Fruit fly (Drosophila melanogaster) whole organism, prepupa: Measurements from ENCODE around the gene nyo.

Experiments
- CG10631 ChIP-seq: fragments of 200-800 bp; sonication (Bioruptor generic); optimal IDR thresholded peaks from 2 replicates; lab custom pipeline; 2016; ENCODE audit warnings: missing biosample characterization, missing genetic modification characterization
- CG11294 ChIP-seq: fragments of 200-800 bp; sonication (Bioruptor generic); IDR thresholded peaks from 2 replicates; pipeline ENCODE4 v1.3.6; 2022; ENCODE audit warnings: missing biosample characterization, missing genetic modification characterization
- CG31627 ChIP-seq: fragments of 200-800 bp; sonication (Bioruptor generic); optimal IDR thresholded peaks from 3 replicates; lab custom pipeline; 2016; ENCODE audit warnings: missing biosample characterization, missing genetic modification characterization
- CG34406 ChIP-seq: fragments of 200-800 bp; sonication (Bioruptor generic); optimal IDR thresholded peaks from 3 replicates; lab custom pipeline; 2016; ENCODE audit warnings: missing biosample characterization, missing genetic modification characterization
- CG4318 ChIP-seq: fragments of 200-800 bp; sonication (Bioruptor generic); optimal IDR thresholded peaks from 3 replicates; lab custom pipeline; 2017; ENCODE audit warnings: missing biosample characterization, mild to moderate bottlenecking, missing genetic modification characterization
- CG6163 ChIP-seq: fragments of 200-800 bp; sonication (Bioruptor generic); IDR thresholded peaks from 3 replicates; pipeline ENCODE4 v1.3.6; 2022; ENCODE audit warnings: missing biosample characterization, missing genetic modification characterization
- CG6276 ChIP-seq: fragments of 200-800 bp; sonication (Bioruptor generic); optimal IDR thresholded peaks from 2 replicates; lab custom pipeline; 2017; ENCODE audit warnings: missing biosample characterization, mild to moderate bottlenecking, missing genetic modification characterization
- CG6792 ChIP-seq: fragments of 200-800 bp; sonication (Bioruptor generic); optimal IDR thresholded peaks from 3 replicates; lab custom pipeline; 2016; ENCODE audit warnings: missing biosample characterization, missing genetic modification characterization
- CG6808 ChIP-seq: fragments of 200-800 bp; sonication (Bioruptor generic); optimal IDR thresholded peaks from 3 replicates; lab custom pipeline; 2017; ENCODE audit warnings: missing biosample characterization, missing genetic modification characterization, mild to moderate bottlenecking, moderate library complexity, missing genetic modification reagents
- CG8319 ChIP-seq: fragments of 200-800 bp; sonication (Bioruptor generic); optimal IDR thresholded peaks from 3 replicates; lab custom pipeline; 2016; ENCODE audit warnings: missing biosample characterization, missing genetic modification characterization
- Eip78C ChIP-seq: fragments of 200-800 bp; sonication (Bioruptor generic); peaks from one replicate; lab custom pipeline; 2016; ENCODE audit warnings: missing biosample characterization, missing genetic modification characterization
- Eip93F ChIP-seq: fragments of 200-800 bp; sonication (Bioruptor generic); optimal IDR thresholded peaks from 2 replicates; lab custom pipeline; 2016; ENCODE audit warnings: missing biosample characterization, mild to moderate bottlenecking, missing genetic modification characterization
- Ets21C ChIP-seq: fragments of 200-800 bp; sonication (Bioruptor generic); optimal IDR thresholded peaks from 3 replicates; lab custom pipeline; 2016; ENCODE audit warnings: missing biosample characterization, missing genetic modification characterization
- Gug ChIP-seq: fragments of 200-800 bp; sonication (Bioruptor generic); IDR thresholded peaks from 2 replicates; pipeline ENCODE4 v1.3.6; 2022; ENCODE audit warnings: missing biosample characterization, missing genetic modification characterization
- Hr38 ChIP-seq: sonication (Bioruptor generic); optimal IDR thresholded peaks from 2 replicates; lab custom pipeline; 2016; ENCODE audit warnings: missing biosample characterization, missing genetic modification characterization
- Hr39 ChIP-seq: fragments of 200-800 bp; sonication (Bioruptor generic); optimal IDR thresholded peaks from 2 replicates; lab custom pipeline; 2016; ENCODE audit warnings: missing biosample characterization, missing genetic modification characterization
- Hr4 ChIP-seq: fragments of 200-800 bp; sonication (Bioruptor generic); optimal IDR thresholded peaks from 3 replicates; lab custom pipeline; 2016; ENCODE audit warnings: missing biosample characterization, missing genetic modification characterization
- Lpt ChIP-seq: fragments of 200-800 bp; sonication (Bioruptor generic); optimal IDR thresholded peaks from 3 replicates; lab custom pipeline; 2016; ENCODE audit warnings: missing biosample characterization, missing genetic modification characterization
- Met ChIP-seq: fragments of 200-800 bp; sonication (Bioruptor generic); optimal IDR thresholded peaks from 3 replicates; lab custom pipeline; 2016; ENCODE audit warnings: missing biosample characterization, missing genetic modification characterization
- OdsH ChIP-seq: fragments of 200-800 bp; sonication (Bioruptor generic); optimal IDR thresholded peaks from 3 replicates; lab custom pipeline; 2016; ENCODE audit warnings: missing biosample characterization, missing genetic modification characterization
- cyc ChIP-seq: fragments of 200-800 bp; sonication (Bioruptor generic); optimal IDR thresholded peaks from 3 replicates; lab custom pipeline; 2016; ENCODE audit warnings: missing biosample characterization, missing genetic modification characterization
- dac ChIP-seq: fragments of 200-800 bp; sonication (Bioruptor generic); optimal IDR thresholded peaks from 2 replicates; lab custom pipeline; 2017; ENCODE audit warnings: missing biosample characterization, mild to moderate bottlenecking, missing genetic modification characterization
- eg ChIP-seq: fragments of 200-800 bp; sonication (Bioruptor generic); IDR thresholded peaks from 3 replicates; pipeline ENCODE4 v1.3.6; 2022; ENCODE audit warnings: missing biosample characterization, missing genetic modification characterization
- esn ChIP-seq: fragments of 200-800 bp; sonication (Bioruptor generic); optimal IDR thresholded peaks from 2 replicates; lab custom pipeline; 2016; ENCODE audit warnings: missing biosample characterization, mild to moderate bottlenecking, missing genetic modification characterization, moderate library complexity
- fd59A ChIP-seq: fragments of 200-800 bp; sonication (Bioruptor generic); optimal IDR thresholded peaks from 2 replicates; lab custom pipeline; 2017; ENCODE audit warnings: missing biosample characterization, mild to moderate bottlenecking, missing genetic modification characterization, missing genetic modification reagents
- fd85E ChIP-seq: fragments of 200-800 bp; sonication (Bioruptor generic); optimal IDR thresholded peaks from 3 replicates; lab custom pipeline; 2016; ENCODE audit warnings: missing biosample characterization, missing genetic modification characterization
- net ChIP-seq: fragments of 200-800 bp; sonication (Bioruptor generic); optimal IDR thresholded peaks from 3 replicates; lab custom pipeline; 2016; ENCODE audit warnings: missing biosample characterization, missing genetic modification characterization
- pdm3 ChIP-seq: fragments of 200-800 bp; sonication (Bioruptor generic); optimal IDR thresholded peaks from 3 replicates; lab custom pipeline; 2016; ENCODE audit warnings: missing biosample characterization, missing genetic modification characterization
- salr ChIP-seq, 2 experiments: fragments of 200-800 bp; sonication (Bioruptor generic); optimal IDR thresholded peaks; 3 replicates each; lab custom pipeline; 2016 to 2018; ENCODE audit warnings: missing biosample characterization in 2 of 2, missing genetic modification characterization in 2 of 2, mild to moderate bottlenecking in 1 of 2
- topi ChIP-seq: fragments of 200-800 bp; sonication (Bioruptor generic); optimal IDR thresholded peaks from 3 replicates; lab custom pipeline; 2016; ENCODE audit warnings: missing biosample characterization, missing genetic modification characterization
- vri ChIP-seq: fragments of 200-800 bp; sonication (Bioruptor generic); optimal IDR thresholded peaks from 3 replicates; lab custom pipeline; 2016; ENCODE audit warnings: missing biosample characterization, mild to moderate bottlenecking, missing genetic modification characterization

Gene nyo

DNA sequence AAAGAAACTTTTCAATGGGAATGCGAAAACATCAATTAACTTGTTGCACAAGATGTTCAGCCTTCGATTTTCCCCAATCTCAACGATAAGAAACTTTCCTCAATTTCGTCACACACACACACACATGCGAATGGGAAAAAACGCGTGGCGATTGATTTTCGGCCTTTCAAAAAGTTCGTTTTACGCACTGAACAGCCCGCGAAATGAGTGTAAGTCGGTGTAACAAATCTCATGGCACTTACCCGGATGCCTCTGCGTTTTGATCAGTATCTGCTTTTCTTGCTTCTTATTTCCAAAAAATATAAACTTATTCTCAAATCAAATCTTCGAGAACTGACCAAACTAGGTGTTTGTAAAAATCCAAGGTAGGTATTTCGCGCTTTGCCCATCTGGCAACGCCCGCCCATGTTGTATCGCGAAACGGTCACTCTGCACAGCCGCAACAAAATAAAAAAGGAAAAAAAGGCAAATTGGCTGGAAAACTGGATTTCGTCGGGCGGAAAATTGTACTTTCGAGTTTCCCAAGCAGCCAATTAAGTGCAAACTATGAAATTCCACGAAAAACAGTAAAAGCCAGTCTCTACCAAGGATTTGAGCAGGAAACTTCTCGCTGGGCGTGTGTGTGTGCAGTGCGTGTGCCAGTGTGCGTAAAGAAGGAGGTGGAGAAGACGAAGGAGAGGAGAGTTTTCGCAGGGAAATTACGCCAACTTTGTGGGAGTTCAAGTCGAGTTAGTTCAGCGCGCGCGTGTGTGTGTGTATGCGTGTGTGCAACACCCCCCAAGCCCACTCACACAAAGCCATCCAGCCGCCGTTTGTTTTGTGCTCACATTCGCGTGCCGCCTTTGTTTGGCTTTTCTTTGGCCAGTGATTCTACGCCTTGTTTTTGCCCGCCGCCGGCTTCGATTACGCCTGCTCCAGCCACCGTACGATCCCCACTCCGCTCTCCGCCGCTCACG is 68.1 kb downstream of the nyo start, which contains the start of gene Med (continued):
- TF ChIP-seq CG6808 (GFP tag; lab: Kevin White, UChicago) (peak; percentile 25), CG8319 (GFP tag; lab: Kevin White, UChicago) (no peak), CG6276 (GFP tag; lab: Kevin White, UChicago) (peak; percentile 31), CG10631 (no peak), eg (GFP tag; lab: Robert Waterston, UW) (no peak), OdsH (GFP tag; lab: Kevin White, UChicago) (no peak), Hr4 (GFP tag; lab: Kevin White, UChicago) (no peak), Eip93F (GFP tag; lab: Kevin White, UChicago) (no peak), Met (GFP tag; lab: Kevin White, UChicago) (no peak), Gug (GFP tag; lab: Robert Waterston, UW) (no peak), salr (GFP tag; optimal IDR thresholded peaks at IDR 0.05; lab: Kevin White, UChicago) (peak in 1 of 2 experiments; percentile 27), Hr38 (GFP tag; lab: Kevin White, UChicago) (no peak), Eip78C (GFP tag; lab: Kevin White, UChicago) (peak; percentile 74), CG4318 (no peak), pdm3 (no peak), Hr39 (GFP tag; lab: Kevin White, UChicago) (no peak), vri (peak; percentile 44), dac (no peak), CG34406 (GFP tag; lab: Kevin White, UChicago) (no peak), Ets21C (GFP tag; lab: Kevin White, UChicago) (no peak), topi (GFP tag; lab: Kevin White, UChicago) (no peak), cyc (GFP tag; lab: Kevin White, UChicago) (no peak), fd59A (no peak), net (GFP tag; lab: Kevin White, UChicago) (peak; percentile 42), CG6163 (no peak)

DNA sequence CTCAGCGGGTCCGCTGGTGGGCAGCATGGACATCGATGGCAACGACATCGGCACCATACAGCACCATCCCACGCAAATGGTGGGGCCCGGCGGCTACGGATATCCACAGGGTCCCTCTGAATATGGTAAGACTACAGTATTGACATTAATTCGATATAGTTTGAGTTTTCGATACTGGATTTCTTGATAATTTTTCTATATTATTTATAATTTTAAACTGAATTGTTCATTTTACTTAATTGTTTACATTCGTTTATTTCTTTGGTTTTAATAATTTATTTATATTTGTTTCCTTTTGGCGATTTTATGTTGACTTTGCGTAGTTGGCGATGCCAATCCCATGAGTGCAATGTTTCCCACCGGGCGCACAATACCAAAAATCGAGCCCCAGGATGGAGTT is 69.7 kb downstream of the nyo start, which contains the start of gene CycG:
Gene CycG, minus strand, starts transcription at position 101 of the 400 bp plus-strand sequence.
- TF ChIP-seq CG6276 (GFP tag; lab: Kevin White, UChicago): no peak
- TF ChIP-seq CG11294: no peak
- TF ChIP-seq fd59A: no peak
- TF ChIP-seq dac: no peak
- no peak for TF ChIP-seq fd85E (GFP tag; lab: Kevin White, UChicago)
- TF ChIP-seq Hr4 (GFP tag; lab: Kevin White, UChicago): no peak
- TF ChIP-seq CG6792 (GFP tag; lab: Kevin White, UChicago): no peak
- no peak for TF ChIP-seq Eip78C (GFP tag; lab: Kevin White, UChicago)
- TF ChIP-seq Lpt (GFP tag; lab: Kevin White, UChicago): no peak
- no peak for TF ChIP-seq CG31627 (GFP tag; lab: Kevin White, UChicago)
- no peak for TF ChIP-seq esn (GFP tag; lab: Kevin White, UChicago)
- TF ChIP-seq, all 60 proteins: peak for 0
